Worm (Caenorhabditis elegans) whole organism, mixed stage, embryonic: ENCODE results near the gene R13A5.7.

Experiments used
- M03D4.4 ChIP-seq: sonication (generic microtip); optimal IDR thresholded peaks from 2 replicates; lab custom pipeline; 2017; ENCODE audit warnings: mild to moderate bottlenecking, missing genetic modification characterization, missing compliant biosample characterization
- bed-3 ChIP-seq: fragments of 200-800 bp; sonication (Bioruptor generic); optimal IDR thresholded peaks from 3 replicates; lab custom pipeline; 2018; ENCODE audit warnings: mild to moderate bottlenecking, missing genetic modification characterization, moderate library complexity, missing compliant biosample characterization
- ceh-39 ChIP-seq: fragments of 150-350 bp; optimal IDR thresholded peaks from 2 replicates; lab custom pipeline; 2014; ENCODE audit warnings: missing biosample characterization, missing genetic modification characterization
- cnd-1 ChIP-seq: fragments of 200-800 bp; sonication (Bioruptor generic); optimal IDR thresholded peaks from 2 replicates; lab custom pipeline; 2018; ENCODE audit warnings: mild to moderate bottlenecking, missing genetic modification characterization, missing compliant biosample characterization
- ham-2 ChIP-seq: fragments of 200-800 bp; sonication (Bioruptor generic); optimal IDR thresholded peaks from 2 replicates; lab custom pipeline; 2018; ENCODE audit warnings: mild to moderate bottlenecking, missing genetic modification characterization, missing compliant biosample characterization
- hlh-1 ChIP-seq: fragments of 150-350 bp; optimal IDR thresholded peaks from 2 replicates; lab custom pipeline; 2014; ENCODE audit warnings: missing biosample characterization, missing genetic modification reagents, missing genetic modification characterization
- lin-13 ChIP-seq: fragments of 150-350 bp; optimal IDR thresholded peaks from 2 replicates; lab custom pipeline; 2014; ENCODE audit warnings: missing biosample characterization, missing genetic modification characterization
- lin-32 ChIP-seq: fragments of 200-800 bp; sonication (Bioruptor generic); optimal IDR thresholded peaks from 2 replicates; lab custom pipeline; 2018; ENCODE audit warnings: mild to moderate bottlenecking, missing genetic modification characterization, missing compliant biosample characterization
- lsy-2 ChIP-seq: fragments of 150-350 bp; optimal IDR thresholded peaks from 2 replicates; lab custom pipeline; 2014; ENCODE audit warnings: missing biosample characterization, missing genetic modification characterization
- mab-5 ChIP-seq: fragments of 150-350 bp; optimal IDR thresholded peaks from 2 replicates; lab custom pipeline; 2014; ENCODE audit warnings: missing biosample characterization, missing genetic modification characterization
- mls-2 ChIP-seq: sonication (generic microtip); optimal IDR thresholded peaks from 2 replicates; lab custom pipeline; 2016; ENCODE audit warnings: mild to moderate bottlenecking, missing genetic modification characterization, moderate library complexity, missing compliant biosample characterization
- nhr-12 ChIP-seq: fragments of 150-350 bp; optimal IDR thresholded peaks from 2 replicates; lab custom pipeline; 2014; ENCODE audit warnings: missing biosample characterization, missing genetic modification characterization
- pha-4 ChIP-seq: fragments of 150-350 bp; optimal IDR thresholded peaks from 2 replicates; lab custom pipeline; 2018; ENCODE audit warnings: missing biosample characterization, missing genetic modification reagents, missing genetic modification characterization
- sem-2 ChIP-seq: fragments of 200-800 bp; sonication (Bioruptor generic); optimal IDR thresholded peaks from 2 replicates; lab custom pipeline; 2018; ENCODE audit warnings: mild to moderate bottlenecking, missing genetic modification characterization, missing compliant biosample characterization
- snpc-4 ChIP-seq: fragments of 150-350 bp; optimal IDR thresholded peaks from 2 replicates; lab custom pipeline; 2014; ENCODE audit warnings: missing biosample characterization, missing genetic modification characterization
- unc-39 ChIP-seq: fragments of 150-350 bp; optimal IDR thresholded peaks from 2 replicates; lab custom pipeline; 2014; ENCODE audit warnings: missing biosample characterization, missing genetic modification characterization
- ztf-11 ChIP-seq: fragments of 150-350 bp; optimal IDR thresholded peaks from 2 replicates; lab custom pipeline; 2014; ENCODE audit warnings: missing biosample characterization, missing genetic modification characterization

R13A5.7 gene

DNA sequence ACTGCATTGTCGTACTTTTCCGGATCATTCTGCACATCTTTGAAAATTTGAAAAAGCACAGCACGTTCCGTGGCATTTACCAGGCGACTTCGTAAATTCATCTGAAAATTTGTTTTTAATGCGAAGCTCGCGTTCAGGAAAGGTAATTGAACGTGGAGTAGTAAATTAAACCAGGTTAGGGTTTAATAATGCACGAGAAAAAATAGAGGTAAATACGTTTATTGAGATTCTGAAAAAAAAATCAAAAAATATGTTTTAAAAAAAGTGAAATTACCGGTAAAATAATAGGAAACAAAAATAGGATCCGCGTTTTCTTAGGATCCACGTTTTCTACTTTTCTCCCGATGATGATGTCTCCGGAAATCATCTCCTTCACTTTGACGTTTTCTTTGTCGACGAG lies 51.5 kb downstream of the R13A5.7 start, which contains the start of gene clk-2:
clk-2 (minus strand) TSS at position 101 of the 400 bp plus-strand sequence.
- no peak for TF ChIP-seq hlh-1 (tag; lab: Kevin White, UChicago)
- TF ChIP-seq ztf-11 (tag; lab: Kevin White, UChicago): no peak
- TF ChIP-seq pha-4: no peak
- no peak for TF ChIP-seq ceh-39 (tag; lab: Kevin White, UChicago)
- no peak for TF ChIP-seq lin-13 (tag; lab: Kevin White, UChicago)
- TF ChIP-seq lsy-2: no peak
- TF ChIP-seq mab-5 (tag; lab: Kevin White, UChicago): no peak
- no peak for TF ChIP-seq ham-2 (GFP tag; lab: Kevin White, UChicago)
- TF ChIP-seq bed-3 (GFP tag; lab: Kevin White, UChicago): no peak
- TF ChIP-seq mls-2 (tag; lab: Kevin White, UChicago): no peak
- TF ChIP-seq sem-2 (GFP tag; lab: Kevin White, UChicago): no peak
- TF ChIP-seq snpc-4 (tag; lab: Kevin White, UChicago): no peak
- no peak for TF ChIP-seq cnd-1
- TF ChIP-seq M03D4.4 (tag; lab: Kevin White, UChicago): no peak
- TF ChIP-seq lin-32: no peak
- no peak for TF ChIP-seq unc-39 (tag; lab: Kevin White, UChicago)
- TF ChIP-seq nhr-12 (tag; lab: Kevin White, UChicago): no peak
